Worm (Caenorhabditis elegans): ENCODE measurements around the gene talp-3.

ce11 chrIV:14677095-14677633 is 24.0 kb upstream of the talp-3 start, which contains the start of gene Y57G11C.31:
- TF ChIP-seq nhr-12 (tag; optimal IDR thresholded peaks at IDR 0.05) (no peak), lin-35 (GFP tag; optimal IDR thresholded peaks at IDR 0.05) (no peak), skn-1 (tag; optimal IDR thresholded peaks at IDR 0.05) (no peak), nhr-28 (tag; optimal IDR thresholded peaks at IDR 0.05) (no peak), ztf-4 (tag; optimal IDR thresholded peaks at IDR 0.05) (no peak), C04F5.9 (tag; optimal IDR thresholded peaks at IDR 0.05) (no peak), nhr-77 (tag; optimal IDR thresholded peaks at IDR 0.05) (no peak), xbp-1 (tag; optimal IDR thresholded peaks at IDR 0.05) (no peak)
